Worm (Caenorhabditis elegans): Measurements from ENCODE around the gene T23B12.6.

DNA sequence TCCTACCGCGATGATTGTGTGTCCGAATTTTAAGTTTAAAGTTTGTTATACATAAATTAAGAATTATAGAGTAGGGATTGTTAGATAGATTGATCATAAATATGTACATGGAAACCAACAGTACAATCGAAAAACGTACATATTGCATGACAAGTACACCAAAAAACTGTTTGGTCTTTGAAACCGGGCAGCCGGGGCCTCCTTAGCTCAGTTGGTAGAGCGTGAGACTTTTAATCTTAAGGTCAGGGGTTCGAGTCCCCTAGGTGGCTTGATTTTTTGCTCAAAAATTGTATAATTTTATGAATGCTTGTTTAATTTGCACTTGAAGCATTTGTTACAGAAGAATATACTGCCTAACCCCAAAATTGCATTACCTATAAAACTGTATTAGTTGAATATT, 34.9 kb upstream of the T23B12.6 start:
- TF ChIP-seq alr-1 (tag; optimal IDR thresholded peaks at IDR 0.05), result no peak
- no peak for TF ChIP-seq ztf-11 (tag; optimal IDR thresholded peaks at IDR 0.05)
- TF ChIP-seq nhr-237 (tag; optimal IDR thresholded peaks at IDR 0.05), result no peak
- no peak for TF ChIP-seq ama-1 (optimal IDR thresholded peaks at IDR 0.05)

All from whole organism, L2 larva.